Worm (Caenorhabditis elegans): ENCODE measurements around the gene T09D3.9.

T09D3.9 gene

ce11 chrV:5339497-5339896 is 29.2 kb downstream of the T09D3.9 start, which contains the start of gene srg-27:
TSS of gene srg-27 (plus strand) at chrV:5339797.
- TF ChIP-seq unc-62 (GFP tag; optimal IDR thresholded peaks at IDR 0.05), result no peak

- TF ChIP-seq unc-62 (GFP tag; optimal IDR thresholded peaks at IDR 0.05), result no peak
Measured at ce11 chrV:5336884-5337283, 31.8 kb downstream of the T09D3.9 start, which contains the start of gene srg-29. TSS of gene srg-29 (plus strand) at chrV:5337184.

ce11 chrV:5334588-5334987 is 34.1 kb downstream of the T09D3.9 start, which contains the start of gene srg-28:
TSS of gene srg-28 (plus strand) at chrV:5334888.
- TF ChIP-seq unc-62 (GFP tag; optimal IDR thresholded peaks at IDR 0.05), result no peak

- no peak for TF ChIP-seq unc-62 (GFP tag; optimal IDR thresholded peaks at IDR 0.05)
Measured at ce11 chrV:5330967-5331366, 37.7 kb downstream of the T09D3.9 start, which contains the start of gene srg-26. TSS of gene srg-26 (plus strand) at chrV:5331267.

- no peak for TF ChIP-seq unc-62 (GFP tag; optimal IDR thresholded peaks at IDR 0.05)
Measured at ce11 chrV:5329677-5330266, 38.9 kb downstream of the T09D3.9 start.

- TF ChIP-seq unc-62 (GFP tag; optimal IDR thresholded peaks at IDR 0.05), result no peak
Measured at ce11 chrV:5328314-5328713, 40.4 kb downstream of the T09D3.9 start, which contains the start of gene C10G8.8. TSS of gene C10G8.8 (minus strand) at chrV:5328414.

ce11 chrV:5324566-5324965 is 44.1 kb downstream of the T09D3.9 start, which contains the start of gene ceh-33:
TSS of gene ceh-33 (minus strand) at chrV:5324666.
- no peak for TF ChIP-seq unc-62 (GFP tag; optimal IDR thresholded peaks at IDR 0.05)

ce11 chrV:5322815-5323214 is 45.9 kb downstream of the T09D3.9 start:
- TF ChIP-seq unc-62 (GFP tag; optimal IDR thresholded peaks at IDR 0.05), result no peak

ce11 chrV:5319477-5319876 is 49.2 kb downstream of the T09D3.9 start, which contains the start of gene ceh-34:
TSS of gene ceh-34 (minus strand) at chrV:5319577.
- TF ChIP-seq unc-62 (GFP tag; optimal IDR thresholded peaks at IDR 0.05), result no peak

- no peak for TF ChIP-seq unc-62 (GFP tag; optimal IDR thresholded peaks at IDR 0.05)
Measured at ce11 chrV:5318349-5318748, 50.3 kb downstream of the T09D3.9 start.

Measured in whole organism, dauer.